Worm (Caenorhabditis elegans) whole organism, L3 larva: Measurements from ENCODE around the gene pgam-5.

Experiments
- ZK546.5 ChIP-seq: sonication (generic microtip); optimal IDR thresholded peaks from 2 replicates; lab custom pipeline; 2017; ENCODE audit warnings: missing biosample characterization, missing genetic modification characterization
- elt-1 ChIP-seq: fragments of 150-350 bp; optimal IDR thresholded peaks from 2 replicates; lab custom pipeline; 2014; ENCODE audit warnings: missing biosample characterization, missing genetic modification characterization
- elt-2 ChIP-seq: sonication (generic microtip); optimal IDR thresholded peaks from 2 replicates; lab custom pipeline; 2016; ENCODE audit warnings: missing genetic modification reagents, mild to moderate bottlenecking, missing genetic modification characterization, missing compliant biosample characterization
- elt-3 ChIP-seq, 3 experiments: fragments of 150-350 bp in 1 of 3; sonication (generic microtip) in 2 of 3; optimal IDR thresholded peaks; 2 replicates in 2 of 3; 4 replicates in 1 of 3; lab custom pipeline; 2014 to 2017; ENCODE audit warnings: missing biosample characterization in 3 of 3, missing genetic modification characterization in 3 of 3
- fos-1 ChIP-seq: fragments of 150-350 bp; optimal IDR thresholded peaks from 2 replicates; lab custom pipeline; 2014; ENCODE audit warnings: missing biosample characterization, missing genetic modification characterization
- jun-1 ChIP-seq: fragments of 150-350 bp; optimal IDR thresholded peaks from 2 replicates; lab custom pipeline; 2014; ENCODE audit warnings: missing biosample characterization, missing genetic modification reagents, missing genetic modification characterization
- mdl-1 ChIP-seq: fragments of 150-350 bp; optimal IDR thresholded peaks from 2 replicates; lab custom pipeline; 2014; ENCODE audit warnings: missing biosample characterization, missing genetic modification characterization
- nhr-25 ChIP-seq: sonication (generic microtip); optimal IDR thresholded peaks from 2 replicates; lab custom pipeline; 2017; ENCODE audit warnings: missing biosample characterization, missing genetic modification characterization
- nhr-28 ChIP-seq: fragments of 150-350 bp; optimal IDR thresholded peaks from 2 replicates; lab custom pipeline; 2014; ENCODE audit warnings: missing biosample characterization, missing genetic modification characterization
- nhr-76 ChIP-seq: fragments of 150-350 bp; sonication (generic microtip); optimal IDR thresholded peaks from 5 replicates; lab custom pipeline; 2014; ENCODE audit warnings: missing biosample characterization, missing genetic modification characterization
- pha-4 ChIP-seq: fragments of 150-350 bp; optimal IDR thresholded peaks from 2 replicates; lab custom pipeline; 2014; ENCODE audit warnings: missing biosample characterization, missing genetic modification reagents, missing genetic modification characterization
- unc-62 ChIP-seq: fragments of 150-350 bp; sonication (generic microtip); optimal IDR thresholded peaks from 4 replicates; lab custom pipeline; 2014; ENCODE audit warnings: missing biosample characterization, missing genetic modification reagents, missing genetic modification characterization

DNA sequence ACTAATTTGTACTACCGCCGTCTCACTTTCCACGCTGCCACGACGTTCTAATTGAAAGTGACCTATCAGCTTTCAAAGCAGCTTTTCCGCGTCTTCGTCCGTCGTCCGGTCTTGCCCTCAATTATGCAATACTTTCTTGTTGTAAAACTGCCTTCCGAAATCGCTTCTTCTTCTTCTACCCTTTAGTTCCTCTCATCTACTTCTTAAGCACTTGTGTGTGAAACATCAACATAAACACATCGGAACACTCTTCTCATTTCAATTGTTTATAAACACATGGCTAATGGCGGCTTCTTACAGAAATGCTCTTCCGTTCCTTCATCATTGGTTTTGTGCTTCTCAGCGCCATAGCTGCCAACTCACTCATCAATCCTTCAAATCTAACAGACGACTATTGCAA is 28.2 kb downstream of the pgam-5 start, which contains the start of gene F35D2.3:
- no peak for TF ChIP-seq nhr-28
- TF ChIP-seq elt-3 (tag; optimal IDR thresholded peaks at IDR 0.05; lab: Kevin White, UChicago): no peak
- TF ChIP-seq elt-1: no peak
- TF ChIP-seq unc-62 (GFP tag; lab: Kevin White, UChicago): no peak
- TF ChIP-seq nhr-76 (tag; lab: Kevin White, UChicago): no peak
- TF ChIP-seq ZK546.5 (tag; lab: Kevin White, UChicago): no peak
- no peak for TF ChIP-seq pha-4 (tag; lab: Kevin White, UChicago)
- no peak for TF ChIP-seq nhr-25 (tag; lab: Kevin White, UChicago)
- TF ChIP-seq fos-1 (tag; lab: Kevin White, UChicago): no peak
- TF ChIP-seq elt-2 (tag; lab: Kevin White, UChicago): no peak
- no peak for TF ChIP-seq mdl-1 (tag; lab: Kevin White, UChicago)
- TF ChIP-seq jun-1 (tag; lab: Kevin White, UChicago): no peak
